Worm (Caenorhabditis elegans) whole organism, L1 larva: ENCODE data around the gene bath-15.
A peak's percentile ranks its signal among the peaks of the same experiment; 100 is the strongest.

Experiments used
- C34B4.2 ChIP-seq: sonication (generic microtip); optimal IDR thresholded peaks from 2 replicates; lab custom pipeline; 2017; ENCODE audit warnings: mild to moderate bottlenecking, missing genetic modification characterization, missing compliant biosample characterization
- F16B12.6 ChIP-seq: fragments of 150-350 bp; optimal IDR thresholded peaks from 2 replicates; lab custom pipeline; 2014; ENCODE audit warnings: missing biosample characterization, missing genetic modification characterization
- alr-1 ChIP-seq: fragments of 200-800 bp; sonication (Bioruptor generic); optimal IDR thresholded peaks from 2 replicates; lab custom pipeline; 2018; ENCODE audit warnings: borderline replicate concordance, mild to moderate bottlenecking, missing genetic modification characterization, missing compliant biosample characterization
- aly-2 ChIP-seq: fragments of 150-350 bp; optimal IDR thresholded peaks from 2 replicates; lab custom pipeline; 2014; ENCODE audit warnings: missing biosample characterization, missing genetic modification characterization
- blmp-1 ChIP-seq: fragments of 150-350 bp; optimal IDR thresholded peaks from 2 replicates; lab custom pipeline; 2014; ENCODE audit warnings: missing biosample characterization, missing genetic modification characterization
- ceh-63 ChIP-seq: fragments of 200-800 bp; sonication (Bioruptor generic); optimal IDR thresholded peaks from 2 replicates; lab custom pipeline; 2018; ENCODE audit warnings: mild to moderate bottlenecking, missing genetic modification characterization, missing compliant biosample characterization
- ceh-82 ChIP-seq, 3 experiments: fragments of 150-350 bp in 1 of 3; sonication (generic microtip) in 2 of 3; optimal IDR thresholded peaks; 2 replicates each; lab custom pipeline; 2014 to 2017; ENCODE audit warnings: missing biosample characterization in 3 of 3, missing genetic modification characterization in 3 of 3
- ceh-88 ChIP-seq: fragments of 200-800 bp; sonication (Bioruptor generic); IDR thresholded peaks from 2 replicates; pipeline ENCODE4 v1.3.6; 2022; ENCODE audit warnings: missing genetic modification characterization, missing compliant biosample characterization
- dpl-1 ChIP-seq, 3 experiments: fragments of 150-350 bp in 2 of 3; sonication (generic microtip) in 1 of 3; optimal IDR thresholded peaks; 2 replicates each; lab custom pipeline; 2014 to 2017; ENCODE audit warnings: missing biosample characterization in 3 of 3, missing genetic modification characterization in 3 of 3, missing genetic modification reagents in 3 of 3
- efl-1 ChIP-seq, 4 experiments: fragments of 150-350 bp; optimal IDR thresholded peaks in 3 of 4; peaks in 1 of 4; 1 replicate in 1 of 4; 2 replicates in 3 of 4; lab custom pipeline; 2014; ENCODE audit warnings: missing biosample characterization in 2 of 4, missing genetic modification characterization in 2 of 4, missing genetic modification reagents in 2 of 4
- egl-13 ChIP-seq: sonication (generic microtip); optimal IDR thresholded peaks from 2 replicates; lab custom pipeline; 2016; ENCODE audit warnings: missing genotype, missing genetic modification reagents, missing genetic modification characterization, missing compliant biosample characterization
- egl-27 ChIP-seq, 2 experiments: fragments of 150-350 bp in 1 of 2; sonication (generic microtip); optimal IDR thresholded peaks; 3 replicates each; lab custom pipeline; 2017 to 2018; ENCODE audit warnings: missing biosample characterization in 2 of 2, missing genetic modification characterization in 2 of 2, missing genetic modification reagents in 2 of 2
- elt-2 ChIP-seq: sonication (generic microtip); optimal IDR thresholded peaks from 2 replicates; lab custom pipeline; 2016; ENCODE audit warnings: missing genetic modification characterization, mild to moderate bottlenecking, inconsistent platforms, missing compliant biosample characterization, missing genetic modification reagents
- elt-3 ChIP-seq, 6 experiments: fragments of 150-350 bp in 1 of 6; sonication (generic microtip); optimal IDR thresholded peaks; 2 replicates each; lab custom pipeline; 2017 to 2018; ENCODE audit warnings: missing biosample characterization in 6 of 6, missing genetic modification characterization in 6 of 6, inconsistent platforms in 1 of 6
- ets-5 ChIP-seq: fragments of 200-800 bp; sonication (Bioruptor generic); IDR thresholded peaks from 2 replicates; pipeline ENCODE4 v1.3.6; 2022; ENCODE audit warnings: missing genetic modification characterization, missing compliant biosample characterization
- fkh-4 ChIP-seq: sonication (generic microtip); optimal IDR thresholded peaks from 2 replicates; lab custom pipeline; 2016; ENCODE audit warnings: missing compliant biosample characterization, missing genetic modification characterization, borderline replicate concordance
- fos-1 ChIP-seq: fragments of 150-350 bp; optimal IDR thresholded peaks from 2 replicates; lab custom pipeline; 2014; ENCODE audit warnings: missing biosample characterization, missing genetic modification characterization
- hlh-17 ChIP-seq: fragments of 200-800 bp; sonication (Bioruptor generic); optimal IDR thresholded peaks from 2 replicates; lab custom pipeline; 2018; ENCODE audit warnings: missing genetic modification characterization, mild to moderate bottlenecking, missing compliant biosample characterization, moderate library complexity, borderline replicate concordance
- hlh-4 ChIP-seq: sonication (generic microtip); optimal IDR thresholded peaks from 2 replicates; lab custom pipeline; 2016; ENCODE audit warnings: mild to moderate bottlenecking, missing genetic modification characterization, missing compliant biosample characterization
- irx-1 ChIP-seq: sonication (generic microtip); optimal IDR thresholded peaks from 2 replicates; lab custom pipeline; 2016; ENCODE audit warnings: missing genetic modification characterization, missing compliant biosample characterization
- lin-35 ChIP-seq, 2 experiments: fragments of 150-350 bp; optimal IDR thresholded peaks; 2 replicates each; lab custom pipeline; 2014; ENCODE audit warnings: missing biosample characterization in 2 of 2, missing genetic modification characterization in 2 of 2, missing genetic modification reagents in 2 of 2
- lin-39 ChIP-seq: fragments of 150-350 bp; optimal IDR thresholded peaks from 2 replicates; lab custom pipeline; 2014; ENCODE audit warnings: missing biosample characterization, missing genetic modification reagents, missing genetic modification characterization
- lsy-2 ChIP-seq, 2 experiments: fragments of 150-350 bp; optimal IDR thresholded peaks; 2 replicates each; lab custom pipeline; 2014; ENCODE audit warnings: missing biosample characterization in 2 of 2, missing genetic modification characterization in 2 of 2
- mep-1 ChIP-seq: fragments of 150-350 bp; optimal IDR thresholded peaks from 2 replicates; lab custom pipeline; 2014; ENCODE audit warnings: missing biosample characterization, missing genetic modification characterization
- nhr-11 ChIP-seq: fragments of 150-350 bp; optimal IDR thresholded peaks from 2 replicates; lab custom pipeline; 2014; ENCODE audit warnings: missing biosample characterization, missing genetic modification characterization
- nhr-237 ChIP-seq: fragments of 150-350 bp; optimal IDR thresholded peaks from 2 replicates; lab custom pipeline; 2014; ENCODE audit warnings: missing biosample characterization, missing genetic modification characterization
- nhr-28 ChIP-seq: fragments of 150-350 bp; optimal IDR thresholded peaks from 2 replicates; lab custom pipeline; 2014; ENCODE audit warnings: missing biosample characterization, missing genetic modification characterization
- nhr-71 ChIP-seq: sonication (generic microtip); optimal IDR thresholded peaks from 2 replicates; lab custom pipeline; 2016; ENCODE audit warnings: mild to moderate bottlenecking, missing genetic modification characterization, moderate library complexity, missing compliant biosample characterization
- nhr-84 ChIP-seq: sonication (generic microtip); optimal IDR thresholded peaks from 2 replicates; lab custom pipeline; 2017; ENCODE audit warnings: missing biosample characterization, missing genetic modification characterization
- nhr-85 ChIP-seq: sonication (generic microtip); peaks from one replicate; lab custom pipeline; 2016; ENCODE audit warnings: missing genetic modification characterization, inconsistent platforms, missing compliant biosample characterization
- nhr-90 ChIP-seq: sonication (generic microtip); optimal IDR thresholded peaks from 2 replicates; lab custom pipeline; 2016; ENCODE audit warnings: mild to moderate bottlenecking, missing genetic modification characterization, missing compliant biosample characterization; ENCODE audit not compliant: poor library complexity
- pag-3 ChIP-seq: sonication (generic microtip); optimal IDR thresholded peaks from 2 replicates; lab custom pipeline; 2017; ENCODE audit warnings: missing genetic modification characterization, mild to moderate bottlenecking, missing compliant biosample characterization, antibody characterized with exemption, borderline replicate concordance; ENCODE audit not compliant: insufficient read depth
- pqm-1 ChIP-seq: sonication (generic microtip); optimal IDR thresholded peaks from 3 replicates; lab custom pipeline; 2017; ENCODE audit warnings: missing biosample characterization, missing genetic modification characterization
- rnt-1 ChIP-seq: sonication (generic microtip); optimal IDR thresholded peaks from 2 replicates; lab custom pipeline; 2016; ENCODE audit warnings: mild to moderate bottlenecking, missing genetic modification characterization, moderate library complexity, missing compliant biosample characterization
- skn-1 ChIP-seq: fragments of 150-350 bp; optimal IDR thresholded peaks from 2 replicates; lab custom pipeline; 2014; ENCODE audit warnings: missing biosample characterization, missing genetic modification characterization
- sox-4 ChIP-seq: sonication (generic microtip); optimal IDR thresholded peaks from 2 replicates; lab custom pipeline; 2016; ENCODE audit warnings: missing genetic modification characterization, missing compliant biosample characterization
- sptf-1 ChIP-seq: fragments of 150-350 bp; optimal IDR thresholded peaks from 2 replicates; lab custom pipeline; 2014; ENCODE audit warnings: missing biosample characterization, missing genetic modification characterization
- tbx-2 ChIP-seq: sonication (generic microtip); optimal IDR thresholded peaks from 2 replicates; lab custom pipeline; 2016; ENCODE audit warnings: missing genetic modification characterization, missing compliant biosample characterization
- unc-30 ChIP-seq: sonication (generic microtip); optimal IDR thresholded peaks from 2 replicates; lab custom pipeline; 2017; ENCODE audit warnings: missing biosample characterization, missing genetic modification characterization
- ztf-11 ChIP-seq, 2 experiments: sonication (generic microtip); optimal IDR thresholded peaks; 2 replicates each; lab custom pipeline; 2016 to 2017; ENCODE audit warnings: missing genetic modification characterization in 2 of 2, missing biosample characterization in 1 of 2, missing compliant biosample characterization in 1 of 2

bath-15 gene

DNA sequence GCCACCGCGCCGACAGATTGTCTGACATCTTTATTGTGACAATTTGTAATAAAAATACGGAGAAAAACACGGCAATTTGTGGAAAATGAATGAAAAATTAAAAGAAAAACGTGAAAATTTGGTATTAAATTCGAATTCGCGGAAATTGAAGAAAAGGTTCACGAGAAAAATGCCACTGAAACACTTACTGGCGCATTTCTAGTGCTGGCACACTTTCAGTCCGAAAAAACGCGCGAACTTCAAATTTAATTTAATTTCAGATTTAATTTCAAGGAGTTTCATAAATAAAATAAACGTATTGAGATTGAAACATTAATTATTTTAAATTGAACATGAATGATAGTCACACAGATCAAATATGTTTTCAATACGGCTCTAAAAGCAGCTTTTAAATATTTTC is 19.5 kb upstream of the bath-15 start, which contains the start of gene cyk-7:
Gene cyk-7 (minus strand): TSS at position 99 of the 400 bp plus-strand sequence.
- TF ChIP-seq elt-2: no peak
- peak in 1 of 2 experiments; percentile 18 for TF ChIP-seq lin-35 (GFP tag; optimal IDR thresholded peaks at IDR 0.05; lab: Kevin White, UChicago)
- no peak for TF ChIP-seq egl-27 (tag; optimal IDR thresholded peaks at IDR 0.05; lab: Kevin White, UChicago)
- TF ChIP-seq lin-39 (tag; lab: Kevin White, UChicago): no peak
- peak; percentile 65 to 99 for TF ChIP-seq efl-1 (optimal IDR thresholded peaks at IDR 0.05; lab: Kevin White, UChicago)
- TF ChIP-seq efl-1 (GFP tag; optimal IDR thresholded peaks at IDR 0.05 in 1 of 2; lab: Kevin White, UChicago): peak; percentile 68 to 95
- peak; percentile 13 to 25 for TF ChIP-seq lsy-2 (tag; optimal IDR thresholded peaks at IDR 0.05; lab: Kevin White, UChicago)
- TF ChIP-seq dpl-1 (GFP tag; optimal IDR thresholded peaks at IDR 0.05; lab: Kevin White, UChicago): peak in 2 of 3 experiments; percentile 23 to 66
- TF ChIP-seq hlh-17 (GFP tag; lab: Kevin White, UChicago): no peak

ce11 chrIII:7792970-7793369 is 17.1 kb upstream of the bath-15 start:
- TF ChIP-seq irx-1 (tag; lab: Kevin White, UChicago) (no peak), ztf-11 (tag; optimal IDR thresholded peaks at IDR 0.05; lab: Kevin White, UChicago) (peak in 1 of 2 experiments; percentile 47), ceh-63 (no peak), ceh-88 (GFP tag; lab: Robert Waterston, UW) (no peak), sptf-1 (tag; lab: Kevin White, UChicago) (no peak), unc-30 (tag; lab: Kevin White, UChicago) (no peak), hlh-4 (tag; lab: Kevin White, UChicago) (no peak), ets-5 (GFP tag; lab: Robert Waterston, UW) (no peak), hlh-17 (GFP tag; lab: Kevin White, UChicago) (no peak), elt-3 (tag; optimal IDR thresholded peaks at IDR 0.05; lab: Kevin White, UChicago) (no peak), fkh-4 (no peak), C34B4.2 (tag; lab: Kevin White, UChicago) (no peak), nhr-71 (tag; lab: Kevin White, UChicago) (no peak), nhr-85 (tag; lab: Kevin White, UChicago) (peak; percentile 11), sox-4 (tag; lab: Kevin White, UChicago) (no peak), nhr-84 (tag; lab: Kevin White, UChicago) (no peak), skn-1 (tag; lab: Kevin White, UChicago) (no peak), nhr-11 (no peak), tbx-2 (tag; lab: Kevin White, UChicago) (no peak), nhr-90 (tag; lab: Kevin White, UChicago) (no peak), egl-13 (tag; lab: Kevin White, UChicago) (no peak), lsy-2 (tag; optimal IDR thresholded peaks at IDR 0.05; lab: Kevin White, UChicago) (peak in 1 of 2 experiments; percentile 27), ceh-82 (tag; optimal IDR thresholded peaks at IDR 0.05; lab: Kevin White, UChicago) (no peak), F16B12.6 (tag; lab: Kevin White, UChicago) (no peak), aly-2 (tag; lab: Kevin White, UChicago) (no peak), nhr-237 (tag; lab: Kevin White, UChicago) (no peak), alr-1 (tag; lab: Kevin White, UChicago) (no peak), mep-1 (no peak), pqm-1 (tag; lab: Kevin White, UChicago) (no peak), rnt-1 (tag; lab: Kevin White, UChicago) (peak; percentile 26), blmp-1 (tag; lab: Kevin White, UChicago) (peak; percentile 29), fos-1 (tag; lab: Kevin White, UChicago) (no peak), nhr-28 (tag; lab: Kevin White, UChicago) (no peak), pag-3 (tag; lab: Kevin White, UChicago) (no peak)
- TF ChIP-seq, all 84 proteins: peak for 5
